Fruit fly (Drosophila melanogaster) whole organism, wandering third instar larva: ENCODE measurements around the gene CG10376.
A peak's percentile ranks its signal among the peaks of the same experiment; 100 is the strongest.

Source experiments
- Abd-B ChIP-seq: fragments of >200 bp; optimal IDR thresholded peaks from 2 replicates; lab custom pipeline; 2017; ENCODE audit warnings: missing biosample characterization, missing genetic modification characterization
- CrebA ChIP-seq: fragments of 200-800 bp; sonication (Bioruptor generic); optimal IDR thresholded peaks from 2 replicates; lab custom pipeline; 2016; ENCODE audit warnings: missing biosample characterization, mild to moderate bottlenecking, missing genetic modification characterization, borderline replicate concordance
- Dfd ChIP-seq: fragments of >200 bp; optimal IDR thresholded peaks from 2 replicates; lab custom pipeline; 2017; ENCODE audit warnings: missing biosample characterization, missing genetic modification characterization
- Dif ChIP-seq: fragments of 200-275, 200-300 bp; sonication (Bioruptor generic); optimal IDR thresholded peaks from 2 replicates; lab custom pipeline; 2018; ENCODE audit warnings: missing biosample characterization, missing genetic modification characterization; ENCODE audit not compliant: partially characterized antibody
- GATAd ChIP-seq: sonication (Bioruptor generic); optimal IDR thresholded peaks from 2 replicates; lab custom pipeline; 2016; ENCODE audit warnings: missing biosample characterization, missing genetic modification characterization
- HLH106 ChIP-seq: fragments of 200-800 bp; optimal IDR thresholded peaks from 3 replicates; lab custom pipeline; 2019; ENCODE audit warnings: missing biosample characterization, mild to moderate bottlenecking, missing genetic modification characterization, moderate library complexity
- Hnf4 ChIP-seq: fragments of 200-800 bp; sonication (Bioruptor generic); optimal IDR thresholded peaks from 2 replicates; lab custom pipeline; 2016; ENCODE audit warnings: missing biosample characterization, mild to moderate bottlenecking, missing genetic modification characterization
- Hr78 ChIP-seq: fragments of >200 bp; optimal IDR thresholded peaks from 2 replicates; lab custom pipeline; 2017; ENCODE audit warnings: missing biosample characterization, missing genetic modification characterization
- Jra ChIP-seq: sonication (Bioruptor generic); optimal IDR thresholded peaks from 2 replicates; lab custom pipeline; 2016; ENCODE audit warnings: missing biosample characterization, missing genetic modification characterization
- Mio ChIP-seq: sonication (Bioruptor generic); optimal IDR thresholded peaks from 2 replicates; lab custom pipeline; 2016; ENCODE audit warnings: missing biosample characterization, missing genetic modification characterization
- Myc ChIP-seq: fragments of >200 bp; optimal IDR thresholded peaks from 2 replicates; lab custom pipeline; 2017
- N ChIP-seq: fragments of >200 bp; optimal IDR thresholded peaks from 2 replicates; lab custom pipeline; 2018; ENCODE audit warnings: missing biosample characterization, missing external identifiers, missing genetic modification characterization
- OdsH ChIP-seq: fragments of 200-800 bp; sonication (Bioruptor generic); optimal IDR thresholded peaks from 2 replicates; lab custom pipeline; 2016; ENCODE audit warnings: missing biosample characterization, mild to moderate bottlenecking, missing genetic modification characterization
- Sp1 ChIP-seq: fragments of 200-800 bp; sonication (Bioruptor generic); optimal IDR thresholded peaks from 3 replicates; lab custom pipeline; 2019; ENCODE audit warnings: missing biosample characterization, mild to moderate bottlenecking, missing genetic modification characterization, moderate library complexity
- Vsx2 ChIP-seq: fragments of 200-300, 225-300 bp; sonication (Bioruptor generic); optimal IDR thresholded peaks from 2 replicates; lab custom pipeline; 2018; ENCODE audit warnings: missing biosample characterization, missing genetic modification characterization; ENCODE audit not compliant: partially characterized antibody
- br ChIP-seq: fragments of 200-800 bp; sonication (Bioruptor generic); optimal IDR thresholded peaks from 2 replicates; lab custom pipeline; 2016; ENCODE audit warnings: missing biosample characterization, missing genetic modification characterization
- brk ChIP-seq: fragments of 200-800 bp; sonication (Bioruptor generic); optimal IDR thresholded peaks from 2 replicates; lab custom pipeline; 2016; ENCODE audit warnings: missing biosample characterization, mild to moderate bottlenecking, missing genetic modification characterization
- dl ChIP-seq, 2 experiments: fragments of 175-275, 200-275 bp in 1 of 2; fragments of 200-275 bp in 1 of 2; sonication (Bioruptor generic); optimal IDR thresholded peaks; lab custom pipeline; 2018; ENCODE audit warnings: mild to moderate bottlenecking in 2 of 2, missing biosample characterization in 2 of 2, missing genetic modification characterization in 2 of 2, moderate library complexity in 2 of 2; ENCODE audit not compliant: partially characterized antibody in 2 of 2, insufficient read depth in 1 of 2
- dmrt93B ChIP-seq: fragments of 200-800 bp; sonication (Bioruptor generic); optimal IDR thresholded peaks from 2 replicates; lab custom pipeline; 2018; ENCODE audit warnings: missing biosample characterization, mild to moderate bottlenecking, missing genetic modification characterization
- dsf ChIP-seq: sonication (Bioruptor generic); optimal IDR thresholded peaks from 2 replicates; lab custom pipeline; 2016; ENCODE audit warnings: missing biosample characterization, missing genetic modification characterization, borderline replicate concordance
- ey ChIP-seq: fragments of 200-800 bp; sonication (Bioruptor generic); optimal IDR thresholded peaks from 2 replicates; lab custom pipeline; 2016; ENCODE audit warnings: missing biosample characterization, missing genetic modification characterization
- foxo ChIP-seq, 2 experiments: fragments of 200-800 bp; sonication (Bioruptor generic); optimal IDR thresholded peaks; 2 replicates in 1 of 2; 3 replicates in 1 of 2; lab custom pipeline; 2016 to 2017; ENCODE audit warnings: missing biosample characterization in 2 of 2, missing genetic modification characterization in 2 of 2
- jim ChIP-seq: fragments of 175-275, 200-325 bp; sonication (Bioruptor generic); optimal IDR thresholded peaks from 2 replicates; lab custom pipeline; 2016; ENCODE audit warnings: missing biosample characterization, mild to moderate bottlenecking, missing genetic modification characterization
- lola ChIP-seq: fragments of >200 bp; optimal IDR thresholded peaks from 2 replicates; lab custom pipeline; 2017; ENCODE audit warnings: missing biosample characterization, missing genetic modification characterization
- pan ChIP-seq: fragments of >200 bp; optimal IDR thresholded peaks from 2 replicates; lab custom pipeline; 2017
- psq ChIP-seq: fragments of 200-800 bp; sonication (Bioruptor generic); optimal IDR thresholded peaks from 3 replicates; lab custom pipeline; 2017; ENCODE audit warnings: missing biosample characterization, mild to moderate bottlenecking, missing genetic modification characterization, moderate library complexity
- rgr ChIP-seq: fragments of 200-800 bp; sonication (Bioruptor generic); optimal IDR thresholded peaks from 3 replicates; lab custom pipeline; 2016; ENCODE audit warnings: missing biosample characterization, mild to moderate bottlenecking, missing genetic modification characterization
- sv ChIP-seq: fragments of 200-800 bp; sonication (Bioruptor generic); optimal IDR thresholded peaks from 3 replicates; lab custom pipeline; 2016; ENCODE audit warnings: missing biosample characterization, missing genetic modification characterization
- tai ChIP-seq: sonication (Bioruptor generic); optimal IDR thresholded peaks from 2 replicates; lab custom pipeline; 2016; ENCODE audit warnings: missing biosample characterization, missing genetic modification characterization
- usp ChIP-seq: fragments of >200 bp; optimal IDR thresholded peaks from 2 replicates; lab custom pipeline; 2017; ENCODE audit warnings: missing biosample characterization, missing genetic modification characterization
- woc ChIP-seq: sonication (Bioruptor generic); optimal IDR thresholded peaks from 2 replicates; lab custom pipeline; 2016; ENCODE audit warnings: missing biosample characterization, mild to moderate bottlenecking, missing genetic modification characterization

The CG10376 gene

dm6 chr2L:18751337-18751736, 48.4 kb upstream of the CG10376 start:
- TF ChIP-seq Abd-B (GFP tag; lab: Kevin White, UChicago): no peak
- TF ChIP-seq lola (GFP tag; lab: Kevin White, UChicago): no peak
- TF ChIP-seq dmrt93B (GFP tag; lab: Kevin White, UChicago): no peak
- no peak for TF ChIP-seq Dif (GFP tag; lab: Kevin White, UChicago)
- TF ChIP-seq HLH106: no peak
- TF ChIP-seq Dfd: no peak
- no peak for TF ChIP-seq CrebA
- no peak for TF ChIP-seq tai (GFP tag; lab: Kevin White, UChicago)
- TF ChIP-seq rgr: no peak
- no peak for TF ChIP-seq pan (lab: Kevin White, UChicago)
- TF ChIP-seq foxo (GFP tag; optimal IDR thresholded peaks at IDR 0.05; lab: Kevin White, UChicago): no peak
- TF ChIP-seq br (GFP tag; lab: Kevin White, UChicago): no peak
- TF ChIP-seq Hnf4: no peak
- TF ChIP-seq dl (GFP tag; optimal IDR thresholded peaks at IDR 0.05; lab: Kevin White, UChicago; ENCODE audit: insufficient read depth in 1 of 2, partially characterized antibody in 2 of 2): no peak
- no peak for TF ChIP-seq Mio (GFP tag; lab: Kevin White, UChicago)
- TF ChIP-seq dsf (GFP tag; lab: Kevin White, UChicago): no peak

dm6 chr2L:18746694-18747093, 43.8 kb upstream of the CG10376 start:
- no peak for TF ChIP-seq Myc (lab: Kevin White, UChicago)
- TF ChIP-seq Vsx2 (GFP tag; lab: Kevin White, UChicago): no peak
- no peak for TF ChIP-seq usp (GFP tag; lab: Kevin White, UChicago)
- no peak for TF ChIP-seq GATAd (GFP tag; lab: Kevin White, UChicago)
- no peak for TF ChIP-seq rgr
- TF ChIP-seq foxo (GFP tag; optimal IDR thresholded peaks at IDR 0.05; lab: Kevin White, UChicago): no peak
- no peak for TF ChIP-seq Sp1 (GFP tag; lab: Kevin White, UChicago)
- TF ChIP-seq woc (GFP tag; lab: Kevin White, UChicago): no peak
- no peak for TF ChIP-seq Abd-B (GFP tag; lab: Kevin White, UChicago)
- TF ChIP-seq Mio (GFP tag; lab: Kevin White, UChicago): no peak
- no peak for TF ChIP-seq Jra (GFP tag; lab: Kevin White, UChicago)
- TF ChIP-seq sv (GFP tag; lab: Kevin White, UChicago): no peak

- TF ChIP-seq Dfd (peak; percentile 62), Sp1 (GFP tag; lab: Kevin White, UChicago) (no peak)
Measured at dm6 chr2L:18745454-18745853, 42.5 kb upstream of the CG10376 start.

DNA sequence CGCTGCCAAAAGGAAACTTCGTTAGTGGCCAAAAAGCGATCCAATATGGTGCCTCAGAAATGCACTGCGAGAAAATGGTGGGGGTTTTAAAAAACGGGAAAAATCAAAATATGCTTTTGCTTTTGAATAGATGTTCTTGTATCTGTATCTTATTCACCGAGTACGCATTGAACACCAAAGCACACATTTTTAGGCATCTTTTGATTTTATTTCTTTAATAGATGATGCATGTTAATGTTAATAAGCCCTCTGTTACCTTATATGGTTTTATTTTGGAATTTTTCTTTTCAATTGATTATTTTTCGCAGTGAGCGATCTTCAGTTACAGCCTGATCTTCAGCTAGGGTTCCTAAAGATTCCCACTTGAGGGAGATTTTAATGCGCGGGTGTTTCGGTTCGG, 41.0 kb upstream of the CG10376 start:
- no peak for TF ChIP-seq N (GFP tag; lab: Kevin White, UChicago)
- no peak for TF ChIP-seq brk (GFP tag; lab: Kevin White, UChicago)
- no peak for TF ChIP-seq Sp1 (GFP tag; lab: Kevin White, UChicago)
- no peak for TF ChIP-seq Hr78
- no peak for TF ChIP-seq Mio (GFP tag; lab: Kevin White, UChicago)
- no peak for TF ChIP-seq Abd-B (GFP tag; lab: Kevin White, UChicago)
- TF ChIP-seq psq: no peak
- TF ChIP-seq foxo (GFP tag; optimal IDR thresholded peaks at IDR 0.05; lab: Kevin White, UChicago): no peak
- TF ChIP-seq Myc (lab: Kevin White, UChicago): no peak
- no peak for TF ChIP-seq sv (GFP tag; lab: Kevin White, UChicago)
- TF ChIP-seq Jra (GFP tag; lab: Kevin White, UChicago): no peak
- no peak for TF ChIP-seq br (GFP tag; lab: Kevin White, UChicago)
- no peak for TF ChIP-seq usp (GFP tag; lab: Kevin White, UChicago)
- no peak for TF ChIP-seq jim (GFP tag; lab: Kevin White, UChicago)
- no peak for TF ChIP-seq dmrt93B (GFP tag; lab: Kevin White, UChicago)
- no peak for TF ChIP-seq OdsH (GFP tag; lab: Kevin White, UChicago)
- no peak for TF ChIP-seq ey (GFP tag; lab: Kevin White, UChicago)
- no peak for TF ChIP-seq pan (lab: Kevin White, UChicago)
- TF ChIP-seq lola (GFP tag; lab: Kevin White, UChicago): no peak
- TF ChIP-seq, all 38 proteins: peak for 0

DNA sequence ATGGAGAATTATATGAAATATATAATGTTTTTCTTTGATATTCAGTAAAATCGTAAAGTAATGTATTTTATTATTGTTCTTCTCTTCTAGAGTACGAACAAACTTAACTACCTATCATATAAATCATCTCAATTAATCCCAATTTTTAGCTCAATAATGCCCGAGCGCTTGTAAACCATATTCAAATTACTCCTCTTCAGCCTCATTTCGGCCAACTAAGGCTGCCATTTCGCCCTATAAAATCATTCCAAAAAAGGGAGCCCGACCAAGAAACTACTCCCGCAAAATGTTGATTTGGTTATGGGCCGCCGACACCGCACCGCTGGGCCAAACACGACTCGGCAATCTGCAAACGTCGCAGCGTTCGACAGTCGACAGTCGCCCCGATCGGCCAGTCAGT, 39.8 kb upstream of the CG10376 start:
- no peak for TF ChIP-seq jim (GFP tag; lab: Kevin White, UChicago)
- TF ChIP-seq Vsx2 (GFP tag; lab: Kevin White, UChicago): no peak
- TF ChIP-seq Mio (GFP tag; lab: Kevin White, UChicago): no peak
- TF ChIP-seq Dif (GFP tag; lab: Kevin White, UChicago): no peak
- no peak for TF ChIP-seq Sp1 (GFP tag; lab: Kevin White, UChicago)
- no peak for TF ChIP-seq woc (GFP tag; lab: Kevin White, UChicago)
- TF ChIP-seq OdsH (GFP tag; lab: Kevin White, UChicago): no peak
- TF ChIP-seq, all 38 proteins: peak for 0
